Worm (Caenorhabditis elegans): ENCODE results near the gene W06G6.11.
"Not testable (repeated sequence)": the region's sequence is repeated elsewhere in the genome, so short reads cannot be mapped to it uniquely, and the experiment has no call there.

Gene W06G6.11

DNA sequence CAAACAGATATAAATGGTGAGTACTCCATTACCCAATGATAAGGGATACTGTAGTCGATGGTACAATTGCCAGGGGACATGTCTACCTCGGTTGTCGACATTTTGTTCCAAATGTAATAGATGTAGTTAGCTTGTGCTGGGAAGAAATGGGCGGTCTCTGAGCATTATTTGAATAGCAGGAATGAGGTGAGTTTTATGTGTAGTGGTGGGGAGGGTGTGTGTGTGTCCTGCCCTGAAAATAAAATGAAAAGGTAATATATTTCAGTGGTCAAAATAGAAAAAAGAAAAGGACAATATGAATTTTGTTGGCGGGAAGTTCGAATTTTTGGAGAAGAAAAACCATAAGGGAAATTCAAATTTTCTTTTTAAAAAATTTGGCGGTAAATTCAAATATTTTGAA, 11.7 kb upstream of the W06G6.11 start, which contains the start of gene Y70C5B.2:
Gene Y70C5B.2, minus strand, starts transcription at position 101 of the 400 bp plus-strand sequence.
- not testable (repeated sequence) for TF ChIP-seq ztf-11 (tag; optimal IDR thresholded peaks at IDR 0.05); nhr-76 (tag; optimal IDR thresholded peaks at IDR 0.05); sem-2 (GFP tag; optimal IDR thresholded peaks at IDR 0.05)

DNA sequence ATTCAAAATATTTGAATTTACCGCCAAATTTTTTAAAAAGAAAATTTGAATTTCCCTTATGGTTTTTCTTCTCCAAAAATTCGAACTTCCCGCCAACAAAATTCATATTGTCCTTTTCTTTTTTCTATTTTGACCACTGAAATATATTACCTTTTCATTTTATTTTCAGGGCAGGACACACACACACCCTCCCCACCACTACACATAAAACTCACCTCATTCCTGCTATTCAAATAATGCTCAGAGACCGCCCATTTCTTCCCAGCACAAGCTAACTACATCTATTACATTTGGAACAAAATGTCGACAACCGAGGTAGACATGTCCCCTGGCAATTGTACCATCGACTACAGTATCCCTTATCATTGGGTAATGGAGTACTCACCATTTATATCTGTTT, 5.1 kb upstream of the W06G6.11 start, which contains the start of gene W06G6.15:
Gene W06G6.15, plus strand, starts transcription at position 301 of the 400 bp plus-strand sequence.
- not testable (repeated sequence) for TF ChIP-seq hlh-1, sptf-1, mep-1 (tag; optimal IDR thresholded peaks at IDR 0.05)

DNA sequence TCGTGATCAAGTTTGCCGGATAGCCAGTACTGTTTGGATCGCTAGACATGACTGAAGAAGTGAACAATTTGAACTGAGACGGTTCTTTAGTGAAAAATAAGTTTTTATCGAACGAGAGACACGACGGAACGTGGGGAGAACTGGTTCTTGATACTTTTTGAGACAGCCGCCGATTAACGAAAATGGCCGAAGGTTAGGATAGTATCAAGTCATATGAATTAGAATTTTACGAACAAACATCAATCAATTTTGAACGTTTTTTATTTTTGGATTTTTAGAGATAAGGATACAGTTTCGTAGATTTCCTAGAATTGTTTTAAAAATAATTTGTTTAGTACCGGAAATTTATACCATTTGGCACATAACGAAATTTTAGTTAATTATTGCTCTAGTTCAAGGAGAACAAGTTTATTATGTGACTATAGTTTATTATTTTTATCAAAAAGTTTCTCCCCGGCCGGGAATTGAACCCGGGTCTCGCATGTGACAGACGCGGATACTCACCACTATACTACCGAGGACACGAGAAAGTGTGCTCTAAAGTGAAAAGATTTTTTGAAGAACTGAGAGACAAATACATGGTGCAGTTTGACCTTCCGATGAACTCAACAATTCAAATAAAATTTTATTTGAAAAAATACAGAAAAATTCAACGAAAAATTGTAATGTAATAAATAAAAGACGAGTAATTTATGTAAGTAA, 632 bp downstream of the W06G6.11 start, which contains the start of gene W06G6.20:
Gene W06G6.20, minus strand, starts transcription at position 51 of the 702 bp plus-strand sequence.
- TF ChIP-seq drap-1 (GFP tag; optimal IDR thresholded peaks at IDR 0.05) = no peak
- no peak for TF ChIP-seq hlh-1 (tag; optimal IDR thresholded peaks at IDR 0.05)
- no peak for TF ChIP-seq bed-3 (GFP tag; optimal IDR thresholded peaks at IDR 0.05)
- TF ChIP-seq ztf-11 (tag; optimal IDR thresholded peaks at IDR 0.05) = no peak
- no peak for TF ChIP-seq nhr-12 (tag; optimal IDR thresholded peaks at IDR 0.05)
- no peak for TF ChIP-seq unc-120 (tag; optimal IDR thresholded peaks at IDR 0.05; ENCODE audit: poor library complexity, severe bottlenecking)
- TF ChIP-seq blmp-1 (tag; optimal IDR thresholded peaks at IDR 0.05) = no peak
- no peak for TF ChIP-seq mab-5 (tag; optimal IDR thresholded peaks at IDR 0.05)
- TF ChIP-seq pha-4 (tag; optimal IDR thresholded peaks at IDR 0.05) = no peak
- TF ChIP-seq ham-2 (GFP tag; optimal IDR thresholded peaks at IDR 0.05) = no peak
- no peak for TF ChIP-seq ceh-83 (GFP tag; optimal IDR thresholded peaks at IDR 0.05)
- TF ChIP-seq cnd-1 (tag; optimal IDR thresholded peaks at IDR 0.05) = no peak
- no peak for TF ChIP-seq sptf-1 (tag; optimal IDR thresholded peaks at IDR 0.05)
- TF ChIP-seq mls-2 (tag; optimal IDR thresholded peaks at IDR 0.05) = no peak
- no peak for TF ChIP-seq flh-1 (GFP tag; optimal IDR thresholded peaks at IDR 0.05)
- no peak for TF ChIP-seq elt-3 (tag; optimal IDR thresholded peaks at IDR 0.05)
- no peak for TF ChIP-seq mep-1 (tag; optimal IDR thresholded peaks at IDR 0.05)
- no peak for TF ChIP-seq ces-1 (GFP tag; optimal IDR thresholded peaks at IDR 0.05)
- no peak for TF ChIP-seq elt-1 (tag; optimal IDR thresholded peaks at IDR 0.05; ENCODE audit: borderline replicate concordance, insufficient read depth)

DNA sequence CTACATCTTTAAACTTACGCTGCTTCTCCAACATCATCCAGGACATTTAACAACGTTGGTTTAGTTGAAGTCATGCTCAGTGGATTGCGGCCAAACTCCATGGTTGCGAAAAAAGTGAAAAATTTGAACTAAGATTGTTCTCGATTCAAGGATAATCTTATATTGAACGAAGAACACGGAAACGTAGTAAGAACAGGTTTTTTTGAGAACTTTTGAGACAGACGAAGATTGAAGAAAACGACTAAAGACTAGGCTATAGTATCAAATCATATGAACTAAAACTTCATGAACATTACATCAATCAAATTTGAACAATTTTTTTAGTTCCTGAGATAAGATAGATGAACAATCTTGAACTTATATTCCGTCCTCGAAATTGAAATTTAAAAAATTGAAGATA, 2.0 kb downstream of the W06G6.11 start, which contains the start of gene W06G6.10:
Gene W06G6.10, minus strand, starts transcription at position 101 of the 400 bp plus-strand sequence.
- TF ChIP-seq flh-1 (GFP tag; optimal IDR thresholded peaks at IDR 0.05) (no peak), ces-1 (GFP tag; optimal IDR thresholded peaks at IDR 0.05) (no peak), mls-2 (tag; optimal IDR thresholded peaks at IDR 0.05) (no peak), blmp-1 (tag; optimal IDR thresholded peaks at IDR 0.05) (no peak), lin-13 (tag; optimal IDR thresholded peaks at IDR 0.05) (no peak), elt-3 (tag; optimal IDR thresholded peaks at IDR 0.05) (no peak), ceh-43 (GFP tag; optimal IDR thresholded peaks at IDR 0.05) (no peak), zip-8 (tag; optimal IDR thresholded peaks at IDR 0.05) (no peak), bed-3 (GFP tag; optimal IDR thresholded peaks at IDR 0.05) (no peak), ham-2 (GFP tag; optimal IDR thresholded peaks at IDR 0.05) (no peak), ceh-39 (tag; optimal IDR thresholded peaks at IDR 0.05) (no peak), unc-120 (tag; optimal IDR thresholded peaks at IDR 0.05; ENCODE audit: poor library complexity, severe bottlenecking) (no peak), nhr-237 (tag; optimal IDR thresholded peaks at IDR 0.05) (no peak), ztf-11 (tag; optimal IDR thresholded peaks at IDR 0.05) (no peak), unc-39 (tag; optimal IDR thresholded peaks at IDR 0.05) (no peak)

DNA sequence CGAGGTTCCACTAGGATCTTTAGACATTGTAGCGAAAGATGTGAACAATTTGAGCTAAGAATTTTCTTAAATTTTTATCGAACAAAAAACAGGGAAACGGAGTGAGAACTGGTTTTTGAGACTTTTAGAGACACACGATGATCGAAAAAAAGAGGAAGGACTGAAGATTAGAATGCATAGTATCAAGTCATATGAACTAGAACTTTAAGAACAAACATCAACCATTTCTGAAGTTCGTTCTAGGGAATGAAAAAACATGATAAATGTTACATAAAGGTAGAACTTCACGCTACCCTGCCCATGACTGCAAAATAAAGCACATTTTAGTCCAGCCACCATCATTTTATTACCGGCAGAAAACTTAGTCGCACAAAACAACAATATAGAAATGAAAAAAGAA, 2.7 kb downstream of the W06G6.11 start, which contains the start of gene W06G6.9:
Gene W06G6.9, minus strand, starts transcription at position 101 of the 400 bp plus-strand sequence.
- TF ChIP-seq pha-4 (tag; optimal IDR thresholded peaks at IDR 0.05) (no peak), drap-1 (GFP tag; optimal IDR thresholded peaks at IDR 0.05) (no peak), nhr-237 (tag; optimal IDR thresholded peaks at IDR 0.05) (no peak), zip-8 (tag; optimal IDR thresholded peaks at IDR 0.05) (no peak), cnd-1 (tag; optimal IDR thresholded peaks at IDR 0.05) (no peak), ztf-11 (tag; optimal IDR thresholded peaks at IDR 0.05) (no peak), nhr-76 (tag; optimal IDR thresholded peaks at IDR 0.05) (no peak), hlh-1 (tag; optimal IDR thresholded peaks at IDR 0.05) (no peak), unc-120 (tag; optimal IDR thresholded peaks at IDR 0.05; ENCODE audit: poor library complexity, severe bottlenecking) (no peak), unc-62 (GFP tag; optimal IDR thresholded peaks at IDR 0.05) (no peak), mab-5 (tag; optimal IDR thresholded peaks at IDR 0.05) (no peak), ceh-39 (tag; optimal IDR thresholded peaks at IDR 0.05) (no peak), elt-1 (tag; optimal IDR thresholded peaks at IDR 0.05; ENCODE audit: borderline replicate concordance, insufficient read depth) (no peak), lsy-2 (tag; optimal IDR thresholded peaks at IDR 0.05) (no peak), nhr-28 (tag; optimal IDR thresholded peaks at IDR 0.05) (no peak), sptf-1 (tag; optimal IDR thresholded peaks at IDR 0.05) (no peak)

Data from whole organism, mixed stage, embryonic.